Fruit fly (Drosophila melanogaster) whole organism, prepupa: ENCODE data around the gene CG16711.

ENCODE experiments used
- Blimp-1 ChIP-seq: fragments of 200-800 bp; sonication (Bioruptor generic); optimal IDR thresholded peaks from 3 replicates; lab custom pipeline; 2017; ENCODE audit warnings: missing biosample characterization, missing genetic modification characterization, mild to moderate bottlenecking, moderate library complexity, missing genetic modification reagents
- CG11294 ChIP-seq: fragments of 200-800 bp; sonication (Bioruptor generic); IDR thresholded peaks from 2 replicates; pipeline ENCODE4 v1.3.6; 2022; ENCODE audit warnings: missing biosample characterization, missing genetic modification characterization
- CG11762 ChIP-seq: fragments of 200-800 bp; sonication (Bioruptor generic); optimal IDR thresholded peaks from 3 replicates; lab custom pipeline; 2016; ENCODE audit warnings: missing biosample characterization, missing genetic modification characterization; ENCODE audit not compliant: insufficient read depth
- CG11902 ChIP-seq: fragments of 200-800 bp; sonication (Bioruptor generic); optimal IDR thresholded peaks from 3 replicates; lab custom pipeline; 2016; ENCODE audit warnings: missing biosample characterization, missing genetic modification characterization
- CG15336 ChIP-seq: fragments of 200-800 bp; sonication (Bioruptor generic); IDR thresholded peaks from 2 replicates; pipeline ENCODE4 v1.3.6; 2022; ENCODE audit warnings: missing biosample characterization, missing genetic modification characterization
- CG1621 ChIP-seq: fragments of 200-800 bp; sonication (Bioruptor generic); optimal IDR thresholded peaks from 3 replicates; lab custom pipeline; 2018; ENCODE audit warnings: missing biosample characterization, mild to moderate bottlenecking, missing genetic modification characterization
- CG16779 ChIP-seq: fragments of 200-800 bp; sonication (Bioruptor generic); optimal IDR thresholded peaks from 3 replicates; lab custom pipeline; 2017; ENCODE audit warnings: missing biosample characterization, mild to moderate bottlenecking, missing genetic modification characterization
- CG3032 ChIP-seq: fragments of 200-800 bp; optimal IDR thresholded peaks from 2 replicates; lab custom pipeline; 2019; ENCODE audit warnings: missing biosample characterization, mild to moderate bottlenecking, missing genetic modification characterization, moderate library complexity
- CG31627 ChIP-seq: fragments of 200-800 bp; sonication (Bioruptor generic); optimal IDR thresholded peaks from 3 replicates; lab custom pipeline; 2016; ENCODE audit warnings: missing biosample characterization, missing genetic modification characterization
- CG34406 ChIP-seq: fragments of 200-800 bp; sonication (Bioruptor generic); optimal IDR thresholded peaks from 3 replicates; lab custom pipeline; 2016; ENCODE audit warnings: missing biosample characterization, missing genetic modification characterization
- CG3919 ChIP-seq: fragments of 200-800 bp; sonication (Bioruptor generic); optimal IDR thresholded peaks from 3 replicates; lab custom pipeline; 2016; ENCODE audit warnings: missing biosample characterization, missing genetic modification characterization
- CG4318 ChIP-seq: fragments of 200-800 bp; sonication (Bioruptor generic); optimal IDR thresholded peaks from 3 replicates; lab custom pipeline; 2017; ENCODE audit warnings: missing biosample characterization, mild to moderate bottlenecking, missing genetic modification characterization
- CG6163 ChIP-seq: fragments of 200-800 bp; sonication (Bioruptor generic); IDR thresholded peaks from 3 replicates; pipeline ENCODE4 v1.3.6; 2022; ENCODE audit warnings: missing biosample characterization, missing genetic modification characterization
- CG6276 ChIP-seq: fragments of 200-800 bp; sonication (Bioruptor generic); optimal IDR thresholded peaks from 2 replicates; lab custom pipeline; 2017; ENCODE audit warnings: missing biosample characterization, mild to moderate bottlenecking, missing genetic modification characterization
- CG6808 ChIP-seq: fragments of 200-800 bp; sonication (Bioruptor generic); optimal IDR thresholded peaks from 3 replicates; lab custom pipeline; 2017; ENCODE audit warnings: missing biosample characterization, missing genetic modification characterization, mild to moderate bottlenecking, moderate library complexity, missing genetic modification reagents
- CG6854 ChIP-seq: fragments of 200-800 bp; sonication (Bioruptor generic); optimal IDR thresholded peaks from 2 replicates; lab custom pipeline; 2017; ENCODE audit warnings: missing biosample characterization, mild to moderate bottlenecking, missing genetic modification characterization
- CG7368 ChIP-seq: fragments of 200-800 bp; sonication (Bioruptor generic); optimal IDR thresholded peaks from 3 replicates; lab custom pipeline; 2016; ENCODE audit warnings: missing biosample characterization, missing genetic modification characterization
- CG8319 ChIP-seq: fragments of 200-800 bp; sonication (Bioruptor generic); optimal IDR thresholded peaks from 3 replicates; lab custom pipeline; 2016; ENCODE audit warnings: missing biosample characterization, missing genetic modification characterization
- Eip75B ChIP-seq: fragments of 200-800 bp; sonication (Bioruptor generic); optimal IDR thresholded peaks from 3 replicates; lab custom pipeline; 2016; ENCODE audit warnings: missing biosample characterization, missing genetic modification characterization
- Eip78C ChIP-seq: fragments of 200-800 bp; sonication (Bioruptor generic); peaks from one replicate; lab custom pipeline; 2016; ENCODE audit warnings: missing biosample characterization, missing genetic modification characterization
- Ets21C ChIP-seq: fragments of 200-800 bp; sonication (Bioruptor generic); optimal IDR thresholded peaks from 3 replicates; lab custom pipeline; 2016; ENCODE audit warnings: missing biosample characterization, missing genetic modification characterization
- Gug ChIP-seq: fragments of 200-800 bp; sonication (Bioruptor generic); IDR thresholded peaks from 2 replicates; pipeline ENCODE4 v1.3.6; 2022; ENCODE audit warnings: missing biosample characterization, missing genetic modification characterization
- Hr38 ChIP-seq: sonication (Bioruptor generic); optimal IDR thresholded peaks from 2 replicates; lab custom pipeline; 2016; ENCODE audit warnings: missing biosample characterization, missing genetic modification characterization
- Hr39 ChIP-seq: fragments of 200-800 bp; sonication (Bioruptor generic); optimal IDR thresholded peaks from 2 replicates; lab custom pipeline; 2016; ENCODE audit warnings: missing biosample characterization, missing genetic modification characterization
- Hr4 ChIP-seq: fragments of 200-800 bp; sonication (Bioruptor generic); optimal IDR thresholded peaks from 3 replicates; lab custom pipeline; 2016; ENCODE audit warnings: missing biosample characterization, missing genetic modification characterization
- Lpt ChIP-seq: fragments of 200-800 bp; sonication (Bioruptor generic); optimal IDR thresholded peaks from 3 replicates; lab custom pipeline; 2016; ENCODE audit warnings: missing biosample characterization, missing genetic modification characterization
- Sox14 ChIP-seq: fragments of 200-800 bp; sonication (Bioruptor generic); optimal IDR thresholded peaks from 3 replicates; lab custom pipeline; 2016; ENCODE audit warnings: missing biosample characterization, missing genetic modification characterization
- achi ChIP-seq: fragments of 200-800 bp; sonication (Bioruptor generic); optimal IDR thresholded peaks from 3 replicates; lab custom pipeline; 2016; ENCODE audit warnings: missing biosample characterization, missing genetic modification characterization
- cyc ChIP-seq: fragments of 200-800 bp; sonication (Bioruptor generic); optimal IDR thresholded peaks from 3 replicates; lab custom pipeline; 2016; ENCODE audit warnings: missing biosample characterization, missing genetic modification characterization
- dac ChIP-seq: fragments of 200-800 bp; sonication (Bioruptor generic); optimal IDR thresholded peaks from 2 replicates; lab custom pipeline; 2017; ENCODE audit warnings: missing biosample characterization, mild to moderate bottlenecking, missing genetic modification characterization
- dsx ChIP-seq: fragments of 200-800 bp; optimal IDR thresholded peaks from 3 replicates; lab custom pipeline; 2019; ENCODE audit warnings: missing biosample characterization, mild to moderate bottlenecking, missing genetic modification characterization, moderate library complexity; ENCODE audit not compliant: poor library complexity, severe bottlenecking
- eg ChIP-seq: fragments of 200-800 bp; sonication (Bioruptor generic); IDR thresholded peaks from 3 replicates; pipeline ENCODE4 v1.3.6; 2022; ENCODE audit warnings: missing biosample characterization, missing genetic modification characterization
- fd59A ChIP-seq: fragments of 200-800 bp; sonication (Bioruptor generic); optimal IDR thresholded peaks from 2 replicates; lab custom pipeline; 2017; ENCODE audit warnings: missing biosample characterization, mild to moderate bottlenecking, missing genetic modification characterization, missing genetic modification reagents
- fd85E ChIP-seq: fragments of 200-800 bp; sonication (Bioruptor generic); optimal IDR thresholded peaks from 3 replicates; lab custom pipeline; 2016; ENCODE audit warnings: missing biosample characterization, missing genetic modification characterization
- fkh ChIP-seq: fragments of 200-800 bp; sonication (Bioruptor generic); optimal IDR thresholded peaks from 3 replicates; lab custom pipeline; 2017; ENCODE audit warnings: missing biosample characterization, mild to moderate bottlenecking, missing genetic modification characterization, moderate library complexity
- net ChIP-seq: fragments of 200-800 bp; sonication (Bioruptor generic); optimal IDR thresholded peaks from 3 replicates; lab custom pipeline; 2016; ENCODE audit warnings: missing biosample characterization, missing genetic modification characterization
- salr ChIP-seq, 2 experiments: fragments of 200-800 bp; sonication (Bioruptor generic); optimal IDR thresholded peaks; 3 replicates each; lab custom pipeline; 2016 to 2018; ENCODE audit warnings: missing biosample characterization in 2 of 2, missing genetic modification characterization in 2 of 2, mild to moderate bottlenecking in 1 of 2
- spab ChIP-seq: fragments of 200-800 bp; sonication (Bioruptor generic); optimal IDR thresholded peaks from 2 replicates; lab custom pipeline; 2017; ENCODE audit warnings: missing biosample characterization, mild to moderate bottlenecking, missing genetic modification characterization, missing genetic modification reagents
- ss ChIP-seq, 2 experiments: fragments of 200-800 bp; sonication (Bioruptor generic); optimal IDR thresholded peaks; 2 replicates in 1 of 2; 3 replicates in 1 of 2; lab custom pipeline; 2017 to 2018; ENCODE audit warnings: mild to moderate bottlenecking in 2 of 2, missing biosample characterization in 2 of 2, missing genetic modification characterization in 2 of 2, moderate library complexity in 1 of 2
- svp ChIP-seq: fragments of 200-800 bp; sonication (Bioruptor generic); peaks from one replicate; lab custom pipeline; 2016; ENCODE audit warnings: missing biosample characterization, missing genetic modification characterization
- topi ChIP-seq: fragments of 200-800 bp; sonication (Bioruptor generic); optimal IDR thresholded peaks from 3 replicates; lab custom pipeline; 2016; ENCODE audit warnings: missing biosample characterization, missing genetic modification characterization
- vri ChIP-seq: fragments of 200-800 bp; sonication (Bioruptor generic); optimal IDR thresholded peaks from 3 replicates; lab custom pipeline; 2016; ENCODE audit warnings: missing biosample characterization, mild to moderate bottlenecking, missing genetic modification characterization

Gene CG16711

DNA sequence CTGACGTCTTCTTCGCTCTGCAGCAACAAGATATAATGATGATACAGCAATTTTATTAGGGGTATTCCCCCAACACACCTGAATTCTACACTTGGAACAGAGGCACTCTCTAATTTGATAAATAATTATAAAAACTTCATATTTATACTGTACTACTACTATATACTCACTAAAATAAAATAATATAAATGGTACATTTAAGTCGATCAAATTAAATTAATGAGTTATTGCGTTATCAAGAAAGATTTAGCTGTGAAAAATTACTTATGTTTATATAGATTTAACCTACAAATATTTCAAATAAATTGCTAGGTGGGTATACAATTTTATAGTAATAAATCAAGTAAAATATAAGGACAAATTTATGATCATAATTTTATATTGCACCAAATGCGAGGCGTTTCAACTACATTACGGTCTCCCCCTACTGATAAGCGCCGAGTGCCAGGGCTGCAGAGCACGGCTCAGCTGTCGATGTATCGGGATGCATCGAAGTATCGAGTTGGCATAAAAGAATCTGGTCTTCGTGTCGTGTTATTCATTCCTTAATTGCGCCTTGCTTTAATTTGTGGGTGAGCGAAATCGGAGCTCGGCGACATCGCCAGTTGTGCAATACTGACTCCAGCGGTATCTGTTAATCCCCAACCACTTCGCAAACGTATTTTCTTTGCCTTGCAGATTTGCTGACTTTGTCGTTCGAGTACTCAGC is 9.9 kb downstream of the CG16711 start, which contains the start of gene vsg (continued):
- TF ChIP-seq cyc (GFP tag; lab: Kevin White, UChicago) (peak; percentile 55), eg (GFP tag; lab: Robert Waterston, UW) (peak; percentile 69; the same call in 2 of the 3 replicates), Sox14 (peak; percentile 14), CG31627 (peak; percentile 71), CG4318 (GFP tag; lab: Kevin White, UChicago) (no peak), net (GFP tag; lab: Kevin White, UChicago) (peak; percentile 21), CG11902 (GFP tag; lab: Kevin White, UChicago) (peak; percentile 54), achi (peak; percentile 64), Hr38 (GFP tag; lab: Kevin White, UChicago) (no peak), fd85E (GFP tag; lab: Kevin White, UChicago) (no peak)

DNA sequence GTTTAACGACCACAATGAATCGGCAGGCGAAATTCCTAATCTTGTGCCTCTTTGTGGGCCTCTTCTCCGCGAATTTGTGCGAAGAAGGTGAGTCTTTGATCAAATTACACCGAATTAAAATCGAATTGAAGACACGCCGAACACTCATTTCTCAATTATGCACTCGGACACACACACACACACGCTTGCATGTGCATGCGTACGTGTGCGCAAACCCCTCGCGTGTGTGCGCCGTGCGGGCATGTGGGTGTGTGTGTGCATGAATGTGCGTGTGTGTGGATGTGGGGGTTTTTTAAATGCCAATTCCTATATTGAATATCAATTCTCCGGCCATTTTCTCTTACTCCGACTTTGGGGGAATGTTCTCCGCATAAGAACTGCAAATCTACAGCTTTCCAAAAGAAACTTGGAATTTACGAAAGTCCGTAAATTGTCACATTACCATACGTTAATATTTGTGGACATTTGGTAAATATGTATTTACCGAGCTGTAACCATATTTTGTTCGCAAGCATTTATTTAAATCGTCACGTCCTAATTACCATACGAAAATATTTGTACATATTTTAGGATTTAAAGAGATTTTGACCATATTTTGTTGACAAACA is 10.5 kb downstream of the CG16711 start:
- TF ChIP-seq Hr39 (GFP tag; lab: Kevin White, UChicago) (no peak), CG6808 (GFP tag; lab: Kevin White, UChicago) (no peak), Eip78C (GFP tag; lab: Kevin White, UChicago) (peak; percentile 62), CG7368 (GFP tag; lab: Kevin White, UChicago) (no peak), CG8319 (GFP tag; lab: Kevin White, UChicago) (no peak), net (GFP tag; lab: Kevin White, UChicago) (no peak), CG6163 (GFP tag; lab: Robert Waterston, UW) (no peak), vri (peak; percentile 63), Blimp-1 (GFP tag; lab: Kevin White, UChicago) (no peak), CG1621 (tag; lab: Kevin White, UChicago) (peak; percentile 42), CG3032 (tag; lab: Kevin White, UChicago) (no peak), topi (GFP tag; lab: Kevin White, UChicago) (no peak), CG6276 (GFP tag; lab: Kevin White, UChicago) (no peak), fd85E (GFP tag; lab: Kevin White, UChicago) (no peak), spab (GFP tag; lab: Kevin White, UChicago) (no peak), CG3919 (GFP tag; lab: Kevin White, UChicago) (no peak), CG11294 (GFP tag; lab: Robert Waterston, UW) (no peak), fd59A (no peak), Hr4 (GFP tag; lab: Kevin White, UChicago) (no peak), Ets21C (GFP tag; lab: Kevin White, UChicago) (no peak), CG16779 (tag; lab: Kevin White, UChicago) (no peak), fkh (peak; percentile 64), CG34406 (no peak), salr (GFP tag; optimal IDR thresholded peaks at IDR 0.05; lab: Kevin White, UChicago) (no peak), CG6854 (peak; percentile 51), Gug (GFP tag; lab: Robert Waterston, UW) (no peak), ss (GFP tag; optimal IDR thresholded peaks at IDR 0.05; lab: Kevin White, UChicago) (peak; percentile 5 to 52), CG31627 (no peak), Lpt (GFP tag; lab: Kevin White, UChicago) (no peak), Sox14 (no peak), CG11762 (GFP tag; lab: Kevin White, UChicago) (no peak)

DNA sequence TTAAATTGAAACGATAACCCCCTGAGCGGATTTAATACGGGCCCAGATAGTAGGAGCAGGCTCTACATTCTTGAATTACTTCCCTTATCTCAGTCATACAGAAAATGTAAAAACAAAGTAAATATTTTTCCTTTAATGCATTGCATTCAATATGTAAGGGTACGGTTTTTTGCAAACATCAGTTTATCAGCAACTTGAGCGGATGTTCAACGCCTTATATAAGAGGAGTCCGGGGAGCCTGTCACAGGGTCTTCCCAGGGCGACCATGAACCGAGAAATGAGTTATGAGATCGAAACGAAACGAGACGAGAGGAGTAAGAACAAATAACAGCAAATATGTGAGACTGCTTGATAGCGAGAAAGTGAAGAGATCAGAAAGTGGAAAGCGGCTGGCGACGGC is 12.5 kb downstream of the CG16711 start:
- TF ChIP-seq dsx (peak; percentile 22), fkh (no peak), Eip75B (GFP tag; lab: Kevin White, UChicago) (no peak), Lpt (GFP tag; lab: Kevin White, UChicago) (no peak), dac (GFP tag; lab: Kevin White, UChicago) (no peak), CG15336 (GFP tag; lab: Robert Waterston, UW) (no peak), CG3032 (tag; lab: Kevin White, UChicago) (no peak), Ets21C (GFP tag; lab: Kevin White, UChicago) (no peak), CG16779 (tag; lab: Kevin White, UChicago) (no peak), ss (GFP tag; optimal IDR thresholded peaks at IDR 0.05; lab: Kevin White, UChicago) (peak in 1 of 2 experiments; percentile 29), Eip78C (GFP tag; lab: Kevin White, UChicago) (no peak), svp (GFP tag; lab: Kevin White, UChicago) (peak; percentile 98), CG8319 (GFP tag; lab: Kevin White, UChicago) (no peak), spab (GFP tag; lab: Kevin White, UChicago) (no peak)
- TF ChIP-seq, all 60 proteins: peak for 3
